Worm (Caenorhabditis elegans): ENCODE measurements around the gene efl-1.

DNA sequence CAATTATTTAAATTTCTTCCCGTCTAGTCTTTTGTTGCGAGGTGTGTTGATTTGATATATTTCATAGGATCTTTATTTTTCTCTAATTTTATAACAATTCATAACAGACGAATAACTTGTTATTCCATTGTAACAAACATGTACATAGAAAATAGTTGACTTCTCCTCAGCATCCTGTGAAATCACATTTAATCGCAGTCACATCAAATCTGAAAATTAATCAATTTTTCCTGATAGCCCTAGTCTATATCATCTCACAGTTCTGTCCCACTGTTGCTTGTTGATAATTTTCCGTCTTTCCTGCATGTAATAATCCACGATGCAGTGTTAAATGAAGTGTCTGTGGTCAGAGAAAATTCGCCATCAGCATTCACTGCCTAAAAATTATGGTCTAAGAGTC lies 22.3 kb upstream of the efl-1 start:
- no peak for TF ChIP-seq nhr-11 (tag; optimal IDR thresholded peaks at IDR 0.05)
- no peak for TF ChIP-seq vab-15 (tag; optimal IDR thresholded peaks at IDR 0.05)
- TF ChIP-seq tbx-2 (tag; optimal IDR thresholded peaks at IDR 0.05), result no peak
- no peak for TF ChIP-seq blmp-1 (tag; optimal IDR thresholded peaks at IDR 0.05)
- TF ChIP-seq lin-39 (tag; optimal IDR thresholded peaks at IDR 0.05), result no peak
- no peak for TF ChIP-seq efl-1 (optimal IDR thresholded peaks at IDR 0.05)
- no peak for TF ChIP-seq efl-1 (GFP tag; optimal IDR thresholded peaks at IDR 0.05 in 1 of 2)
- TF ChIP-seq mep-1 (tag; optimal IDR thresholded peaks at IDR 0.05), result no peak
- no peak for TF ChIP-seq unc-62 (GFP tag; optimal IDR thresholded peaks at IDR 0.05)
- no peak for TF ChIP-seq pqm-1 (tag; optimal IDR thresholded peaks at IDR 0.05)
